Worm (Caenorhabditis elegans) whole organism, L4/young adult: ENCODE data around the gene T03D8.6.
A peak's percentile ranks its signal among the peaks of the same experiment; 100 is the strongest.

ENCODE experiments used
- W03F9.2 ChIP-seq: fragments of 150-350 bp; optimal IDR thresholded peaks from 2 replicates; lab custom pipeline; 2014; ENCODE audit warnings: missing biosample characterization, missing genetic modification characterization
- dao-5 ChIP-seq: sonication (generic microtip); optimal IDR thresholded peaks from 2 replicates; lab custom pipeline; 2016; ENCODE audit warnings: missing genotype, missing genetic modification characterization, moderate library complexity, missing compliant biosample characterization
- him-1 ChIP-seq: sonication (generic microtip); optimal IDR thresholded peaks from 2 replicates; lab custom pipeline; 2016; ENCODE audit warnings: missing genotype, missing genetic modification reagents, missing genetic modification characterization, missing compliant biosample characterization

ce11 chrV:20866406-20866805, 46.3 kb upstream of the T03D8.6 start:
- no peak for TF ChIP-seq dao-5
- TF ChIP-seq him-1 (tag; lab: Kevin White, UChicago), result no peak
- TF ChIP-seq W03F9.2 (tag; lab: Kevin White, UChicago), result peak; percentile 33
